Fruit fly (Drosophila melanogaster) whole organism, prepupa: Measurements from ENCODE around the gene gskt.
A peak's percentile ranks its signal among the peaks of the same experiment; 100 is the strongest.

Source experiments
- Blimp-1 ChIP-seq: fragments of 200-800 bp; sonication (Bioruptor generic); optimal IDR thresholded peaks from 3 replicates; lab custom pipeline; 2017; ENCODE audit warnings: missing biosample characterization, missing genetic modification characterization, mild to moderate bottlenecking, moderate library complexity, missing genetic modification reagents
- CG10631 ChIP-seq: fragments of 200-800 bp; sonication (Bioruptor generic); optimal IDR thresholded peaks from 2 replicates; lab custom pipeline; 2016; ENCODE audit warnings: missing biosample characterization, missing genetic modification characterization
- CG10669 ChIP-seq: fragments of 200-800 bp; sonication (Bioruptor generic); optimal IDR thresholded peaks from 3 replicates; lab custom pipeline; 2018; ENCODE audit warnings: missing biosample characterization, mild to moderate bottlenecking, missing genetic modification characterization, moderate library complexity
- CG11762 ChIP-seq: fragments of 200-800 bp; sonication (Bioruptor generic); optimal IDR thresholded peaks from 3 replicates; lab custom pipeline; 2016; ENCODE audit warnings: missing biosample characterization, missing genetic modification characterization; ENCODE audit not compliant: insufficient read depth
- CG11902 ChIP-seq: fragments of 200-800 bp; sonication (Bioruptor generic); optimal IDR thresholded peaks from 3 replicates; lab custom pipeline; 2016; ENCODE audit warnings: missing biosample characterization, missing genetic modification characterization
- CG15336 ChIP-seq: fragments of 200-800 bp; sonication (Bioruptor generic); IDR thresholded peaks from 2 replicates; pipeline ENCODE4 v1.3.6; 2022; ENCODE audit warnings: missing biosample characterization, missing genetic modification characterization
- CG1621 ChIP-seq: fragments of 200-800 bp; sonication (Bioruptor generic); optimal IDR thresholded peaks from 3 replicates; lab custom pipeline; 2018; ENCODE audit warnings: missing biosample characterization, mild to moderate bottlenecking, missing genetic modification characterization
- CG16779 ChIP-seq: fragments of 200-800 bp; sonication (Bioruptor generic); optimal IDR thresholded peaks from 3 replicates; lab custom pipeline; 2017; ENCODE audit warnings: missing biosample characterization, mild to moderate bottlenecking, missing genetic modification characterization
- CG3032 ChIP-seq: fragments of 200-800 bp; optimal IDR thresholded peaks from 2 replicates; lab custom pipeline; 2019; ENCODE audit warnings: missing biosample characterization, mild to moderate bottlenecking, missing genetic modification characterization, moderate library complexity
- CG31627 ChIP-seq: fragments of 200-800 bp; sonication (Bioruptor generic); optimal IDR thresholded peaks from 3 replicates; lab custom pipeline; 2016; ENCODE audit warnings: missing biosample characterization, missing genetic modification characterization
- CG32006 ChIP-seq: fragments of 200-800 bp; sonication (Bioruptor generic); optimal IDR thresholded peaks from 3 replicates; lab custom pipeline; 2017; ENCODE audit warnings: missing biosample characterization, mild to moderate bottlenecking, missing genetic modification characterization
- CG34406 ChIP-seq: fragments of 200-800 bp; sonication (Bioruptor generic); optimal IDR thresholded peaks from 3 replicates; lab custom pipeline; 2016; ENCODE audit warnings: missing biosample characterization, missing genetic modification characterization
- CG3919 ChIP-seq: fragments of 200-800 bp; sonication (Bioruptor generic); optimal IDR thresholded peaks from 3 replicates; lab custom pipeline; 2016; ENCODE audit warnings: missing biosample characterization, missing genetic modification characterization
- CG4318 ChIP-seq: fragments of 200-800 bp; sonication (Bioruptor generic); optimal IDR thresholded peaks from 3 replicates; lab custom pipeline; 2017; ENCODE audit warnings: missing biosample characterization, mild to moderate bottlenecking, missing genetic modification characterization
- CG6163 ChIP-seq: fragments of 200-800 bp; sonication (Bioruptor generic); IDR thresholded peaks from 3 replicates; pipeline ENCODE4 v1.3.6; 2022; ENCODE audit warnings: missing biosample characterization, missing genetic modification characterization
- CG6276 ChIP-seq: fragments of 200-800 bp; sonication (Bioruptor generic); optimal IDR thresholded peaks from 2 replicates; lab custom pipeline; 2017; ENCODE audit warnings: missing biosample characterization, mild to moderate bottlenecking, missing genetic modification characterization
- CG6792 ChIP-seq: fragments of 200-800 bp; sonication (Bioruptor generic); optimal IDR thresholded peaks from 3 replicates; lab custom pipeline; 2016; ENCODE audit warnings: missing biosample characterization, missing genetic modification characterization
- CG6854 ChIP-seq: fragments of 200-800 bp; sonication (Bioruptor generic); optimal IDR thresholded peaks from 2 replicates; lab custom pipeline; 2017; ENCODE audit warnings: missing biosample characterization, mild to moderate bottlenecking, missing genetic modification characterization
- CG7368 ChIP-seq: fragments of 200-800 bp; sonication (Bioruptor generic); optimal IDR thresholded peaks from 3 replicates; lab custom pipeline; 2016; ENCODE audit warnings: missing biosample characterization, missing genetic modification characterization
- CG8319 ChIP-seq: fragments of 200-800 bp; sonication (Bioruptor generic); optimal IDR thresholded peaks from 3 replicates; lab custom pipeline; 2016; ENCODE audit warnings: missing biosample characterization, missing genetic modification characterization
- CG8632 ChIP-seq: fragments of 200-800 bp; sonication (Bioruptor generic); optimal IDR thresholded peaks from 3 replicates; lab custom pipeline; 2016; ENCODE audit warnings: missing biosample characterization, missing genetic modification characterization
- Eip75B ChIP-seq: fragments of 200-800 bp; sonication (Bioruptor generic); optimal IDR thresholded peaks from 3 replicates; lab custom pipeline; 2016; ENCODE audit warnings: missing biosample characterization, missing genetic modification characterization
- Eip78C ChIP-seq: fragments of 200-800 bp; sonication (Bioruptor generic); peaks from one replicate; lab custom pipeline; 2016; ENCODE audit warnings: missing biosample characterization, missing genetic modification characterization
- Eip93F ChIP-seq: fragments of 200-800 bp; sonication (Bioruptor generic); optimal IDR thresholded peaks from 2 replicates; lab custom pipeline; 2016; ENCODE audit warnings: missing biosample characterization, mild to moderate bottlenecking, missing genetic modification characterization
- Ets96B ChIP-seq: fragments of 200-800 bp; optimal IDR thresholded peaks from 2 replicates; lab custom pipeline; 2019; ENCODE audit warnings: missing biosample characterization, mild to moderate bottlenecking, missing genetic modification characterization, moderate library complexity
- Gug ChIP-seq: fragments of 200-800 bp; sonication (Bioruptor generic); IDR thresholded peaks from 2 replicates; pipeline ENCODE4 v1.3.6; 2022; ENCODE audit warnings: missing biosample characterization, missing genetic modification characterization
- Hr38 ChIP-seq: sonication (Bioruptor generic); optimal IDR thresholded peaks from 2 replicates; lab custom pipeline; 2016; ENCODE audit warnings: missing biosample characterization, missing genetic modification characterization
- Hr39 ChIP-seq: fragments of 200-800 bp; sonication (Bioruptor generic); optimal IDR thresholded peaks from 2 replicates; lab custom pipeline; 2016; ENCODE audit warnings: missing biosample characterization, missing genetic modification characterization
- Hr4 ChIP-seq: fragments of 200-800 bp; sonication (Bioruptor generic); optimal IDR thresholded peaks from 3 replicates; lab custom pipeline; 2016; ENCODE audit warnings: missing biosample characterization, missing genetic modification characterization
- Lpt ChIP-seq: fragments of 200-800 bp; sonication (Bioruptor generic); optimal IDR thresholded peaks from 3 replicates; lab custom pipeline; 2016; ENCODE audit warnings: missing biosample characterization, missing genetic modification characterization
- Met ChIP-seq: fragments of 200-800 bp; sonication (Bioruptor generic); optimal IDR thresholded peaks from 3 replicates; lab custom pipeline; 2016; ENCODE audit warnings: missing biosample characterization, missing genetic modification characterization
- OdsH ChIP-seq: fragments of 200-800 bp; sonication (Bioruptor generic); optimal IDR thresholded peaks from 3 replicates; lab custom pipeline; 2016; ENCODE audit warnings: missing biosample characterization, missing genetic modification characterization
- Sox14 ChIP-seq: fragments of 200-800 bp; sonication (Bioruptor generic); optimal IDR thresholded peaks from 3 replicates; lab custom pipeline; 2016; ENCODE audit warnings: missing biosample characterization, missing genetic modification characterization
- Sox15 ChIP-seq: fragments of 200-800 bp; sonication (Bioruptor generic); optimal IDR thresholded peaks from 3 replicates; lab custom pipeline; 2016; ENCODE audit warnings: missing biosample characterization, missing genetic modification characterization
- acj6 ChIP-seq: fragments of 200-800 bp; sonication (Bioruptor generic); optimal IDR thresholded peaks from 3 replicates; lab custom pipeline; 2016; ENCODE audit warnings: missing biosample characterization, missing genetic modification characterization
- dac ChIP-seq: fragments of 200-800 bp; sonication (Bioruptor generic); optimal IDR thresholded peaks from 2 replicates; lab custom pipeline; 2017; ENCODE audit warnings: missing biosample characterization, mild to moderate bottlenecking, missing genetic modification characterization
- dsx ChIP-seq: fragments of 200-800 bp; optimal IDR thresholded peaks from 3 replicates; lab custom pipeline; 2019; ENCODE audit warnings: missing biosample characterization, mild to moderate bottlenecking, missing genetic modification characterization, moderate library complexity; ENCODE audit not compliant: poor library complexity, severe bottlenecking
- eg ChIP-seq: fragments of 200-800 bp; sonication (Bioruptor generic); IDR thresholded peaks from 3 replicates; pipeline ENCODE4 v1.3.6; 2022; ENCODE audit warnings: missing biosample characterization, missing genetic modification characterization
- esn ChIP-seq: fragments of 200-800 bp; sonication (Bioruptor generic); optimal IDR thresholded peaks from 2 replicates; lab custom pipeline; 2016; ENCODE audit warnings: missing biosample characterization, mild to moderate bottlenecking, missing genetic modification characterization, moderate library complexity
- fd59A ChIP-seq: fragments of 200-800 bp; sonication (Bioruptor generic); optimal IDR thresholded peaks from 2 replicates; lab custom pipeline; 2017; ENCODE audit warnings: missing biosample characterization, mild to moderate bottlenecking, missing genetic modification characterization, missing genetic modification reagents
- fkh ChIP-seq: fragments of 200-800 bp; sonication (Bioruptor generic); optimal IDR thresholded peaks from 3 replicates; lab custom pipeline; 2017; ENCODE audit warnings: missing biosample characterization, mild to moderate bottlenecking, missing genetic modification characterization, moderate library complexity
- lz ChIP-seq: fragments of 200-800 bp; sonication (Bioruptor generic); optimal IDR thresholded peaks from 3 replicates; lab custom pipeline; 2016; ENCODE audit warnings: missing biosample characterization, missing genetic modification characterization
- pdm3 ChIP-seq: fragments of 200-800 bp; sonication (Bioruptor generic); optimal IDR thresholded peaks from 3 replicates; lab custom pipeline; 2016; ENCODE audit warnings: missing biosample characterization, missing genetic modification characterization
- salr ChIP-seq, 2 experiments: fragments of 200-800 bp; sonication (Bioruptor generic); optimal IDR thresholded peaks; 3 replicates each; lab custom pipeline; 2016 to 2018; ENCODE audit warnings: missing biosample characterization in 2 of 2, missing genetic modification characterization in 2 of 2, mild to moderate bottlenecking in 1 of 2
- spab ChIP-seq: fragments of 200-800 bp; sonication (Bioruptor generic); optimal IDR thresholded peaks from 2 replicates; lab custom pipeline; 2017; ENCODE audit warnings: missing biosample characterization, mild to moderate bottlenecking, missing genetic modification characterization, missing genetic modification reagents
- ss ChIP-seq, 2 experiments: fragments of 200-800 bp; sonication (Bioruptor generic); optimal IDR thresholded peaks; 2 replicates in 1 of 2; 3 replicates in 1 of 2; lab custom pipeline; 2017 to 2018; ENCODE audit warnings: mild to moderate bottlenecking in 2 of 2, missing biosample characterization in 2 of 2, missing genetic modification characterization in 2 of 2, moderate library complexity in 1 of 2
- svp ChIP-seq: fragments of 200-800 bp; sonication (Bioruptor generic); peaks from one replicate; lab custom pipeline; 2016; ENCODE audit warnings: missing biosample characterization, missing genetic modification characterization
- topi ChIP-seq: fragments of 200-800 bp; sonication (Bioruptor generic); optimal IDR thresholded peaks from 3 replicates; lab custom pipeline; 2016; ENCODE audit warnings: missing biosample characterization, missing genetic modification characterization

Gene gskt

DNA sequence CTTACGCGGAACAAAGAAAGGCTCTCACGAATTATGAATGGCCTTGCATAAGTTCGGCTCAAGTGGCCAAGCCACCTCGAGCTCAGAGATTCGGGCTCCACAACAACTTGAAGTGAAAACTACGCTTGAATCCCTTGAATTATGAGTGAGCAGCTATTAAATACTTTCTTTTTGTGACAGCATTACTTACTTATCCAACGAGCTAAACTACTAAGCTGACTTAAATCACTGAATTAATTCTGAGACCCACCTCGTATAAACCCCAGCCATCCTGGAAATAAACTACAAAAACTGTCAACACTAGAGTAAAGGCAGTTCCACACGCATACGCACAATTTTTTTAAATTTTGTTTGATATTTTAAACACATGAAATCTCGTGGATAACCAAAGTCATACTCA is at the start of gene gskt:
Gene gskt (plus strand): TSS at position 301 of the 400 bp plus-strand sequence.
- TF ChIP-seq Hr39 (GFP tag; lab: Kevin White, UChicago) (no peak), Blimp-1 (GFP tag; lab: Kevin White, UChicago) (no peak), Hr4 (no peak), Lpt (no peak), CG15336 (GFP tag; lab: Robert Waterston, UW) (no peak)

DNA sequence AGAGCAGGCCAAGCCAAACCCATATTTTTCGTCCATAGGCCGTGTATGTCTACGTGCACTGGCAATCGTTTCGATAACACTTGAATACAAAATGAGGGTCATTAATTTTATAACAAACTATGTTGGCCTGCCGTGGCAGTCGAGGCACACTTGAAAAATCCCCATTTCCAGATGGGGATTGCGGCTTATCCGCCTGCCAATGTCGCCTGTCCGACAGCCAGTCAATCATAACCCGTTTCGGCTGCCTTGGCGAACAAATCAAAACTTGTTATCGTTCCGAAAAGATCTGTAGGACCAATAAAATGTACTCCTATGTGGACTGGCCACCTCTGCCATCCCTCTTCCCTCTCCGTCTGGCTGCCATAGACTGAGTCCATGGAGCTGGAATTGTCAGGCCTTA is 47.8 kb upstream of the gskt start:
- TF ChIP-seq CG3032 (no peak), Blimp-1 (GFP tag; lab: Kevin White, UChicago) (no peak), CG32006 (GFP tag; lab: Kevin White, UChicago) (no peak), spab (no peak), CG6276 (no peak), Met (GFP tag; lab: Kevin White, UChicago) (no peak), lz (GFP tag; lab: Kevin White, UChicago) (no peak), CG4318 (GFP tag; lab: Kevin White, UChicago) (no peak), CG11762 (GFP tag; lab: Kevin White, UChicago) (no peak), fd59A (GFP tag; lab: Kevin White, UChicago) (no peak), eg (GFP tag; lab: Robert Waterston, UW) (no peak), salr (GFP tag; optimal IDR thresholded peaks at IDR 0.05; lab: Kevin White, UChicago) (no peak), CG6854 (GFP tag; lab: Kevin White, UChicago) (no peak), Lpt (no peak), acj6 (GFP tag; lab: Kevin White, UChicago) (no peak), CG16779 (no peak)

dm6 chr3R:31325055-31325454 is 47.2 kb upstream of the gskt start:
- peak; percentile 68 for TF ChIP-seq CG10631 (GFP tag; lab: Kevin White, UChicago)
- peak; percentile 28 for TF ChIP-seq esn (GFP tag; lab: Kevin White, UChicago)
- TF ChIP-seq Hr39 (GFP tag; lab: Kevin White, UChicago), result no peak
- TF ChIP-seq fkh (GFP tag; lab: Kevin White, UChicago), result no peak
- TF ChIP-seq CG6792 (GFP tag; lab: Kevin White, UChicago), result peak; percentile 25
- peak; percentile 17 for TF ChIP-seq topi
- peak; percentile 66 for TF ChIP-seq dac (GFP tag; lab: Kevin White, UChicago)
- peak; percentile 54 for TF ChIP-seq CG7368 (GFP tag; lab: Kevin White, UChicago)
- TF ChIP-seq Hr4, result peak; percentile 79
- no peak for TF ChIP-seq Eip93F (GFP tag; lab: Kevin White, UChicago)
- peak; percentile 45 for TF ChIP-seq fd59A (GFP tag; lab: Kevin White, UChicago)
- TF ChIP-seq CG31627, result peak; percentile 1
- peak; percentile 41 for TF ChIP-seq CG8632 (GFP tag; lab: Kevin White, UChicago)
- TF ChIP-seq Sox14 (GFP tag; lab: Kevin White, UChicago), result peak; percentile 33
- TF ChIP-seq CG34406, result peak; percentile 39
- TF ChIP-seq CG8319 (GFP tag; lab: Kevin White, UChicago), result peak; percentile 35
- TF ChIP-seq Eip75B, result peak; percentile 26
- peak; percentile 70 for TF ChIP-seq CG4318 (GFP tag; lab: Kevin White, UChicago)
- TF ChIP-seq svp, result peak; percentile 57
- TF ChIP-seq OdsH (GFP tag; lab: Kevin White, UChicago), result peak; percentile 68
- peak; percentile 12 for TF ChIP-seq CG11902 (GFP tag; lab: Kevin White, UChicago)
- TF ChIP-seq Sox15 (GFP tag; lab: Kevin White, UChicago), result peak; percentile 27
- peak in 1 of 2 experiments; percentile 7 for TF ChIP-seq ss (GFP tag; optimal IDR thresholded peaks at IDR 0.05; lab: Kevin White, UChicago)
- TF ChIP-seq CG6163 (GFP tag; lab: Robert Waterston, UW), result peak; percentile 86
- peak; percentile 83 for TF ChIP-seq eg (GFP tag; lab: Robert Waterston, UW)
- TF ChIP-seq Gug, result peak; percentile 76
- TF ChIP-seq CG1621 (tag; lab: Kevin White, UChicago), result no peak
- TF ChIP-seq CG32006 (GFP tag; lab: Kevin White, UChicago), result peak; percentile 87
- peak; percentile 82 for TF ChIP-seq Eip78C (GFP tag; lab: Kevin White, UChicago)
- no peak for TF ChIP-seq Hr38 (GFP tag; lab: Kevin White, UChicago)
- TF ChIP-seq Ets96B, result peak; percentile 65
- peak; percentile 36 for TF ChIP-seq pdm3 (GFP tag; lab: Kevin White, UChicago)
- peak; percentile 37 for TF ChIP-seq CG16779
- peak; percentile 68 for TF ChIP-seq CG10669
- no peak for TF ChIP-seq lz (GFP tag; lab: Kevin White, UChicago)
- TF ChIP-seq dsx (GFP tag; lab: Kevin White, UChicago), result no peak
- TF ChIP-seq CG3919 (GFP tag; lab: Kevin White, UChicago), result peak; percentile 83
